Worm (Caenorhabditis elegans) whole organism, L2 larva: Measurements from ENCODE around the gene snb-6.

ENCODE experiments used
- F13H6.1 ChIP-seq: sonication (generic microtip); optimal IDR thresholded peaks from 2 replicates; lab custom pipeline; 2016; ENCODE audit warnings: missing genetic modification characterization, missing compliant biosample characterization
- ceh-82 ChIP-seq: fragments of 150-350 bp; optimal IDR thresholded peaks from 2 replicates; lab custom pipeline; 2014; ENCODE audit warnings: missing biosample characterization, missing genetic modification characterization
- elt-3 ChIP-seq: sonication (generic microtip); optimal IDR thresholded peaks from 2 replicates; lab custom pipeline; 2017; ENCODE audit warnings: missing biosample characterization, missing genetic modification characterization
- nhr-77 ChIP-seq: fragments of 150-350 bp; optimal IDR thresholded peaks from 2 replicates; lab custom pipeline; 2014; ENCODE audit warnings: missing biosample characterization, missing genetic modification characterization
- sma-3 ChIP-seq: sonication (generic microtip); optimal IDR thresholded peaks from 2 replicates; lab custom pipeline; 2016; ENCODE audit warnings: missing genetic modification reagents, missing genetic modification characterization, missing compliant biosample characterization
- unc-39 ChIP-seq: fragments of 150-350 bp; optimal IDR thresholded peaks from 2 replicates; lab custom pipeline; 2014; ENCODE audit warnings: missing biosample characterization, missing genetic modification characterization
- ztf-11 ChIP-seq: sonication (generic microtip); optimal IDR thresholded peaks from 2 replicates; lab custom pipeline; 2017; ENCODE audit warnings: missing biosample characterization, missing genetic modification characterization

ce11 chrII:8845298-8845697, 14.2 kb downstream of the snb-6 start, which contains the start of gene agxt-1:
- no peak for TF ChIP-seq sma-3
- TF ChIP-seq nhr-77 (tag; lab: Kevin White, UChicago) = no peak
- no peak for TF ChIP-seq ceh-82 (tag; lab: Kevin White, UChicago)
- no peak for TF ChIP-seq unc-39 (tag; lab: Kevin White, UChicago)
- no peak for TF ChIP-seq elt-3
- no peak for TF ChIP-seq ztf-11
- no peak for TF ChIP-seq F13H6.1 (tag; lab: Kevin White, UChicago)
